Worm (Caenorhabditis elegans) whole organism, young adult: Measurements from ENCODE around the gene Y75B7AR.1.

Experiments used
- dpl-1 ChIP-seq: fragments of 150-350 bp; optimal IDR thresholded peaks from 2 replicates; lab custom pipeline; 2014; ENCODE audit warnings: missing biosample characterization, missing genetic modification reagents, missing genetic modification characterization
- lsl-1 ChIP-seq: fragments of 200-800 bp; sonication (Bioruptor generic); optimal IDR thresholded peaks from 2 replicates; lab custom pipeline; 2018; ENCODE audit warnings: mild to moderate bottlenecking, missing genetic modification characterization, moderate library complexity, missing compliant biosample characterization
- madf-10 ChIP-seq: sonication (generic microtip); optimal IDR thresholded peaks from 2 replicates; lab custom pipeline; 2016; ENCODE audit warnings: mild to moderate bottlenecking, missing genetic modification characterization, missing compliant biosample characterization

DNA sequence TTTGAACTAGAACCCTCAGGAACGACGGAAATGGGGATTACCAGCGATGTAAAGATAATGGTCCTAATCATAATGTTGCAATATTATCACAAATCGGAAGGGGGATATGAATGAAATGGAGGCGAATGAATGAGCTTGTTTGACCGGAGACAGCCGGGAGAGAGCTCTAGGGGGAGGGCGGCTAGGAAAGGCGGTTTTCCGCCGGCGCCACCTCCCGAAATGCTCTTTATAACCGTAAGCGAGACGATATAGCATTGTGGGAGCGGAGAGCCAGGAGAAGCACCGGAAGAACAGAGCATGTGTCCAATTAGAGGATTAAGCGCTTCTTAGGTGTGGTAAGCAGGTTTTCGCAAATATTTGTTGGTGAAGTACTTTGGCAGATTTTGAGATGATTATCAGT is 32.8 kb upstream of the Y75B7AR.1 start, which contains the start of gene R12A1.3:
- TF ChIP-seq dpl-1 (GFP tag; lab: Kevin White, UChicago) (no peak), madf-10 (no peak), lsl-1 (GFP tag; lab: Kevin White, UChicago) (no peak)
